Fruit fly (Drosophila melanogaster): ENCODE measurements around the gene CG5800.

CG5800 gene

DNA sequence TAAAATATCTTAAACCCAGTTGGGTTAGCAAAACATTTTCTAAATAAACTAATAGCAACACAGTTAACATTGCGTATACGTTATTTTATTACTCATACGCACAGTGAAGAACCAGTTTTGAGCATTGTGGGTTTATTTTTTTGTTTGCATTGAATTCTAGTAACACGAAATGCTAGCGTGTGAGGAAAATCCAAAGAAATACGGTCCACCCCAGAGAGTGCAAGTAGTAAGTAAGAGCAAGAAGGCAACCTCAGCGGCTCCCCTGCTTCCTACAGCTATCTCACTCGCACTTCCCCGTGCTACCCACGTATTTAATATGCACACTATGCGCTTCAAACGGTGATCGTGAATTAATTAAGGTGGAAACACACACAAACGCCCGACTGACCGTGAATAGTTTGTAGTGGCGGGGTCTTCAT lies 11.1 kb upstream of the CG5800 start (continued):
- TF ChIP-seq CG31365 (tag; optimal IDR thresholded peaks at IDR 0.05) (peak; percentile 74), H2.0 (GFP tag; IDR thresholded peaks at IDR 0.05) (peak; percentile 52), Stat92E (GFP tag; optimal IDR thresholded peaks at IDR 0.05) (no peak), CG33213 (GFP tag; optimal IDR thresholded peaks at IDR 0.05) (peak; percentile 51), kah (GFP tag; optimal IDR thresholded peaks at IDR 0.05) (peak; percentile 84), CG8281 (tag; optimal IDR thresholded peaks at IDR 0.05) (peak; percentile 68), CG16863 (GFP tag; optimal IDR thresholded peaks at IDR 0.05) (peak; percentile 74), cato (GFP tag; optimal IDR thresholded peaks at IDR 0.05; ENCODE audit: borderline replicate concordance) (peak; percentile 42), CG12299 (tag; optimal IDR thresholded peaks at IDR 0.05) (peak; percentile 85), pb (GFP tag; optimal IDR thresholded peaks at IDR 0.05) (peak; percentile 88), nau (GFP tag; optimal IDR thresholded peaks at IDR 0.05) (peak; percentile 90), gce (GFP tag; IDR thresholded peaks at IDR 0.05) (peak; percentile 51; the same call in 1 of the 3 replicates), Tbp (GFP tag; optimal IDR thresholded peaks at IDR 0.05) (no peak), Bteb2 (GFP tag; optimal IDR thresholded peaks at IDR 0.05) (peak; percentile 85), Doc3 (GFP tag; IDR thresholded peaks at IDR 0.05; ENCODE audit: partially characterized antibody) (no peak), Usf (GFP tag; optimal IDR thresholded peaks at IDR 0.05) (peak; percentile 58), CrebB (tag; optimal IDR thresholded peaks at IDR 0.05) (peak; percentile 86), nom (GFP tag; optimal IDR thresholded peaks at IDR 0.05) (peak; percentile 81), bowl (GFP tag; IDR thresholded peaks at IDR 0.05) (peak; percentile 52; the same call in 1 of the 2 replicates), Nf-YC (tag; optimal IDR thresholded peaks at IDR 0.05) (peak; percentile 85), CG6654 (GFP tag; optimal IDR thresholded peaks at IDR 0.05) (peak; percentile 70), Dref (GFP tag; IDR thresholded peaks at IDR 0.05) (no peak), Poxn (GFP tag; IDR thresholded peaks at IDR 0.05) (peak; percentile 50; the same call in 1 of the 2 replicates), CG11695 (GFP tag; IDR thresholded peaks at IDR 0.05) (peak; percentile 92), Hand (GFP tag; optimal IDR thresholded peaks at IDR 0.05) (peak; percentile 79), CG9727 (GFP tag; optimal IDR thresholded peaks at IDR 0.05) (peak; percentile 84), toy (GFP tag; IDR thresholded peaks at IDR 0.05) (0 out of 2 replicates have a peak, but pooled peaks have one; percentile 32), CG14014 (GFP tag; IDR thresholded peaks at IDR 0.05) (peak; percentile 86), crol (GFP tag; IDR thresholded peaks at IDR 0.05) (peak; percentile 53), CG7839 (tag; optimal IDR thresholded peaks at IDR 0.05) (peak; percentile 91), mam (GFP tag; optimal IDR thresholded peaks at IDR 0.05) (peak; percentile 84), CG3995 (GFP tag; optimal IDR thresholded peaks at IDR 0.05) (peak; percentile 70), CG1602 (GFP tag; optimal IDR thresholded peaks at IDR 0.05) (peak; percentile 60), lov (optimal IDR thresholded peaks at IDR 0.05) (no peak), lov (GFP tag; IDR thresholded peaks at IDR 0.05) (no peak), Hey (tag; optimal IDR thresholded peaks at IDR 0.05) (peak; percentile 70), CG34224 (GFP tag; IDR thresholded peaks at IDR 0.05; ENCODE audit: partially characterized antibody) (no peak), Antp (GFP tag; optimal IDR thresholded peaks at IDR 0.05) (peak; percentile 73), grau (tag; optimal IDR thresholded peaks at IDR 0.05) (peak; percentile 91), fd96Cb (tag; optimal IDR thresholded peaks at IDR 0.05) (peak; percentile 83), CG18599 (GFP tag; optimal IDR thresholded peaks at IDR 0.05) (peak; percentile 92), ATbp (GFP tag; optimal IDR thresholded peaks at IDR 0.05) (peak; percentile 79), CG10147 (GFP tag; optimal IDR thresholded peaks at IDR 0.05) (peak; percentile 87), CG31441 (GFP tag; IDR thresholded peaks at IDR 0.05) (peak; percentile 86; the same call in 1 of the 2 replicates), CG1024 (GFP tag; IDR thresholded peaks at IDR 0.05) (0 out of 2 replicates have a peak, but pooled peaks have one; percentile 36), CG8944 (GFP tag; optimal IDR thresholded peaks at IDR 0.05) (peak; percentile 68), scrt (GFP tag; optimal IDR thresholded peaks at IDR 0.05) (peak; percentile 75), phol (tag; optimal IDR thresholded peaks at IDR 0.05) (peak; percentile 89), Scr (GFP tag; IDR thresholded peaks at IDR 0.05; ENCODE audit: partially characterized antibody) (no peak), unc-4 (GFP tag; IDR thresholded peaks at IDR 0.05; ENCODE audit: partially characterized antibody) (no peak)
